Fruit fly (Drosophila melanogaster) whole organism, larva: ENCODE measurements around the gene CG43798.

Experiments
- noc ChIP-seq: fragments of 200-800 bp; sonication (Bioruptor generic); optimal IDR thresholded peaks from 3 replicates; lab custom pipeline; 2019; ENCODE audit warnings: missing biosample characterization, mild to moderate bottlenecking, missing genetic modification characterization, moderate library complexity

The CG43798 gene

dm6 chr2L:4694421-4694820, 47.6 kb downstream of the CG43798 start, which contains the start of gene dcma:
Gene dcma (plus strand): TSS chr2L:4694721.
- TF ChIP-seq noc, result no peak
